Worm (Caenorhabditis elegans) whole organism, early embryonic: Measurements from ENCODE around the gene clec-160.

Experiments
- F13C5.2 ChIP-seq: sonication (generic microtip); optimal IDR thresholded peaks from 2 replicates; lab custom pipeline; 2017; ENCODE audit warnings: mild to moderate bottlenecking, missing genetic modification characterization, inconsistent platforms, missing compliant biosample characterization
- ama-1 ChIP-seq: fragments of 150-350 bp; optimal IDR thresholded peaks from 2 replicates; lab custom pipeline; 2014
- ceh-13 ChIP-seq: fragments of 200-800 bp; sonication (Bioruptor generic); optimal IDR thresholded peaks from 2 replicates; lab custom pipeline; 2018; ENCODE audit warnings: mild to moderate bottlenecking, missing genetic modification characterization, missing compliant biosample characterization
- ets-7 ChIP-seq: sonication (generic microtip); optimal IDR thresholded peaks from 2 replicates; lab custom pipeline; 2016; ENCODE audit warnings: missing genotype, missing genetic modification characterization, missing compliant biosample characterization
- flt-1 ChIP-seq: fragments of 200-800 bp; sonication (Bioruptor generic); IDR thresholded peaks from 2 replicates; pipeline ENCODE4 v1.3.6; 2022; ENCODE audit warnings: missing genetic modification characterization, missing compliant biosample characterization
- hmbx-1 ChIP-seq: sonication (generic microtip); optimal IDR thresholded peaks from 2 replicates; lab custom pipeline; 2016; ENCODE audit warnings: mild to moderate bottlenecking, missing genetic modification characterization, missing compliant biosample characterization
- hnd-1 ChIP-seq: sonication (generic microtip); optimal IDR thresholded peaks from 2 replicates; lab custom pipeline; 2016; ENCODE audit warnings: missing genetic modification characterization, missing compliant biosample characterization
- scrt-1 ChIP-seq: fragments of 200-800 bp; sonication (Bioruptor generic); IDR thresholded peaks from 2 replicates; pipeline ENCODE4 v1.3.6; 2022; ENCODE audit warnings: missing genetic modification characterization, missing compliant biosample characterization
- tra-4 ChIP-seq: sonication (generic microtip); optimal IDR thresholded peaks from 2 replicates; lab custom pipeline; 2017; ENCODE audit warnings: missing genetic modification characterization, missing compliant biosample characterization

- TF ChIP-seq ama-1, result no peak
- TF ChIP-seq ets-7, result no peak
- no peak for TF ChIP-seq tra-4 (tag; lab: Kevin White, UChicago)
- no peak for TF ChIP-seq hnd-1 (tag; lab: Kevin White, UChicago)
- no peak for TF ChIP-seq ceh-13
- no peak for TF ChIP-seq flt-1 (GFP tag; lab: Robert Waterston, UW)
- no peak for TF ChIP-seq hmbx-1 (tag; lab: Kevin White, UChicago)
- TF ChIP-seq F13C5.2 (tag; lab: Kevin White, UChicago), result no peak
- no peak for TF ChIP-seq scrt-1 (GFP tag; lab: Robert Waterston, UW)
These were observed 25.2 kb upstream of the clec-160 start for ce11 chrIII:8300860-8301396.
